Worm (Caenorhabditis elegans) whole organism, L2 larva: ENCODE data around the gene ZC404.1.

Source experiments
- F13H6.1 ChIP-seq: sonication (generic microtip); optimal IDR thresholded peaks from 2 replicates; lab custom pipeline; 2016; ENCODE audit warnings: missing genetic modification characterization, missing compliant biosample characterization
- ZK546.5 ChIP-seq: sonication (generic microtip); optimal IDR thresholded peaks from 2 replicates; lab custom pipeline; 2017; ENCODE audit warnings: missing biosample characterization, missing genetic modification characterization
- blmp-1 ChIP-seq: sonication (generic microtip); optimal IDR thresholded peaks from 2 replicates; lab custom pipeline; 2017; ENCODE audit warnings: missing genetic modification characterization, mild to moderate bottlenecking, missing compliant biosample characterization, antibody characterized with exemption, moderate library complexity; ENCODE audit not compliant: insufficient read depth
- ceh-82 ChIP-seq: fragments of 150-350 bp; optimal IDR thresholded peaks from 2 replicates; lab custom pipeline; 2014; ENCODE audit warnings: missing biosample characterization, missing genetic modification characterization
- lin-13 ChIP-seq: fragments of 150-350 bp; optimal IDR thresholded peaks from 2 replicates; lab custom pipeline; 2014; ENCODE audit warnings: missing biosample characterization, missing genetic modification reagents, missing genetic modification characterization
- mbf-1 ChIP-seq: sonication (generic microtip); optimal IDR thresholded peaks from 2 replicates; lab custom pipeline; 2017; ENCODE audit warnings: missing biosample characterization, missing genetic modification characterization
- mdl-1 ChIP-seq, 2 experiments: fragments of 150-350 bp in 1 of 2; sonication (generic microtip) in 1 of 2; optimal IDR thresholded peaks; 2 replicates each; lab custom pipeline; 2017; ENCODE audit warnings: missing biosample characterization in 2 of 2, missing genetic modification characterization in 2 of 2
- nhr-12 ChIP-seq: fragments of 150-350 bp; optimal IDR thresholded peaks from 2 replicates; lab custom pipeline; 2014; ENCODE audit warnings: missing biosample characterization, missing genetic modification characterization
- nhr-237 ChIP-seq: fragments of 150-350 bp; optimal IDR thresholded peaks from 2 replicates; lab custom pipeline; 2014; ENCODE audit warnings: missing biosample characterization, missing genetic modification characterization
- snpc-4 ChIP-seq: fragments of 150-350 bp; optimal IDR thresholded peaks from 2 replicates; lab custom pipeline; 2014; ENCODE audit warnings: missing biosample characterization, missing genetic modification characterization
- unc-39 ChIP-seq: fragments of 150-350 bp; optimal IDR thresholded peaks from 2 replicates; lab custom pipeline; 2014; ENCODE audit warnings: missing biosample characterization, missing genetic modification characterization
- unc-62 ChIP-seq: fragments of 150-350 bp; optimal IDR thresholded peaks from 2 replicates; lab custom pipeline; 2014; ENCODE audit warnings: missing biosample characterization, missing genetic modification reagents, missing genetic modification characterization
- zag-1 ChIP-seq: fragments of 150-350 bp; optimal IDR thresholded peaks from 2 replicates; lab custom pipeline; 2014; ENCODE audit warnings: missing biosample characterization, missing genetic modification characterization
- ztf-4 ChIP-seq: fragments of 150-350 bp; optimal IDR thresholded peaks from 2 replicates; lab custom pipeline; 2014; ENCODE audit warnings: missing biosample characterization, missing genetic modification characterization

DNA sequence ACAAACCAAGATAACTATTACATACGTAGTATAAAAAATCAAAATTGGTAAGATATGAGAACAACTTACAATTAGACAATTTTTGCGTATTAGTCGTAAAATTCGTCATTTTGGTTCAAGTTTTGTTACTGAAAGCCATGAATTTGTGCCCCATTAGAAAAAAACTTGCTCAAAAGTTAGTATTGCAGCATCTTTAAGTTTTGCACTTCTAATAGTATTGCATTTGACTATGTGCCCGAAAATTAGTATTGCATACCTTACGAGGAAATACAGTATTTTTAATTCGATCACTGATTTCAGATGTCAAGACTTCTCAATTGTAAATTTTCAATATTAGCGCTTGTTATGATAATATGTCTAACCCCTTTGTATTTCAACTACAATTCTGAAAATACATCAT lies 27.5 kb downstream of the ZC404.1 start, which contains the start of gene T15B7.8:
- TF ChIP-seq mdl-1 (tag; optimal IDR thresholded peaks at IDR 0.05; lab: Kevin White, UChicago): no peak
- TF ChIP-seq unc-39 (tag; lab: Kevin White, UChicago): no peak
- no peak for TF ChIP-seq nhr-237 (tag; lab: Kevin White, UChicago)
- TF ChIP-seq nhr-12 (tag; lab: Kevin White, UChicago): no peak
- no peak for TF ChIP-seq ceh-82
- no peak for TF ChIP-seq ZK546.5 (tag; lab: Kevin White, UChicago)
- no peak for TF ChIP-seq lin-13 (GFP tag; lab: Kevin White, UChicago)
- TF ChIP-seq snpc-4: no peak
- no peak for TF ChIP-seq blmp-1 (tag; lab: Kevin White, UChicago)
- no peak for TF ChIP-seq zag-1 (tag; lab: Kevin White, UChicago)
- no peak for TF ChIP-seq F13H6.1 (tag; lab: Kevin White, UChicago)
- no peak for TF ChIP-seq mbf-1 (tag; lab: Kevin White, UChicago)
- TF ChIP-seq ztf-4 (tag; lab: Kevin White, UChicago): no peak
- TF ChIP-seq unc-62 (GFP tag; lab: Kevin White, UChicago): no peak
